Fruit fly (Drosophila melanogaster): ENCODE data around the gene CG13698.
A peak's percentile ranks its signal among the peaks of the same experiment; 100 is the strongest.

Gene CG13698

DNA sequence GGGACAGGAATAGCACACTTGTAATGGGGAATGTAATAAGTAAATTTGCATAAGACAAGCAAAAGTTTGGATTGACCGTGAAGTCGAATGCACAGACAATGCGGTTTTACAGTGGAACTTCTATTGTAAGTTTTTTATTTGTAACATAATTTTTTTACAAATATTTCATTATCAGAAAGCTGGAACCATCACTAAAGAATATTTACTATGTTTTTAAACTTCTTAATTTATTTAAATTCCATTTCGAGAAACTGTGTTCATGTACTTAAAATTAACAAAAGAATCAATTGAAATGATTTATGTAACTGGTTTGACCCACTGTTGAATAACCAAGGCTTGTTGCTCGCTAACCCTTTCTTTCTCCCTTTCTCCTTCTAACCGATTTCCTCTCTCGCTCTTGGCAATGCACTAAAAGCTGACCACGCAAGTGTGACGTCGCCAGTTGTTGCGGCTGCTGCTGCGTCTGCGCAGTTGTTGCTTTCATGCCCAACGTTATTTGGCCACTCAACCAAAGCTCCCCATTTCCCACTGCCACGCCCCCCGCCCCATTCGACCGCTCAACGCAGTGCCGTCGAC is 4.4 kb downstream of the CG13698 start:
- TF ChIP-seq fkh (GFP tag; optimal IDR thresholded peaks at IDR 0.05), result no peak
- TF ChIP-seq Hr4 (GFP tag; optimal IDR thresholded peaks at IDR 0.05), result peak; percentile 20
- no peak for TF ChIP-seq CG4318 (GFP tag; optimal IDR thresholded peaks at IDR 0.05)
- TF ChIP-seq CG6792 (GFP tag; optimal IDR thresholded peaks at IDR 0.05), result no peak
- TF ChIP-seq CG11902 (GFP tag; optimal IDR thresholded peaks at IDR 0.05), result no peak
- peak; percentile 37 for TF ChIP-seq cyc (GFP tag; optimal IDR thresholded peaks at IDR 0.05)
- peak; percentile 50; the same call in 1 of the 2 replicates for TF ChIP-seq CG15336 (GFP tag; IDR thresholded peaks at IDR 0.05)
- TF ChIP-seq vri (GFP tag; optimal IDR thresholded peaks at IDR 0.05), result peak; percentile 1
- peak; percentile 20 for TF ChIP-seq CG31627 (GFP tag; optimal IDR thresholded peaks at IDR 0.05)
- TF ChIP-seq achi (GFP tag; optimal IDR thresholded peaks at IDR 0.05), result peak; percentile 30
- peak; percentile 19 for TF ChIP-seq Eip75B (GFP tag; optimal IDR thresholded peaks at IDR 0.05)
- TF ChIP-seq Gug (GFP tag; IDR thresholded peaks at IDR 0.05), result no peak
- TF ChIP-seq Eip93F (GFP tag; optimal IDR thresholded peaks at IDR 0.05), result no peak
- TF ChIP-seq OdsH (GFP tag; optimal IDR thresholded peaks at IDR 0.05), result peak; percentile 9
- TF ChIP-seq CG3032 (tag; optimal IDR thresholded peaks at IDR 0.05), result peak; percentile 3
- peak; percentile 79 for TF ChIP-seq svp (GFP tag)
- peak; percentile 54 for TF ChIP-seq acj6 (GFP tag; optimal IDR thresholded peaks at IDR 0.05)
- TF ChIP-seq Sox15 (GFP tag; optimal IDR thresholded peaks at IDR 0.05), result no peak
- TF ChIP-seq topi (GFP tag; optimal IDR thresholded peaks at IDR 0.05), result peak; percentile 26
- TF ChIP-seq Sox14 (GFP tag; optimal IDR thresholded peaks at IDR 0.05), result peak; percentile 18
- TF ChIP-seq CG32006 (GFP tag; optimal IDR thresholded peaks at IDR 0.05), result peak; percentile 11
- TF ChIP-seq Sox102F (GFP tag; optimal IDR thresholded peaks at IDR 0.05), result peak; percentile 51
- TF ChIP-seq pdm3 (GFP tag; optimal IDR thresholded peaks at IDR 0.05), result peak; percentile 26
- TF ChIP-seq Ets96B (tag; optimal IDR thresholded peaks at IDR 0.05), result peak; percentile 6
- TF ChIP-seq esn (GFP tag; optimal IDR thresholded peaks at IDR 0.05), result peak; percentile 50
- TF ChIP-seq Smox (GFP tag; optimal IDR thresholded peaks at IDR 0.05), result peak; percentile 65
- peak; percentile 20 for TF ChIP-seq CG6276 (GFP tag; optimal IDR thresholded peaks at IDR 0.05)
- TF ChIP-seq CG8119 (GFP tag; IDR thresholded peaks at IDR 0.05), result peak; percentile 46; the same call in 1 of the 3 replicates
- peak; percentile 14 for TF ChIP-seq CG6854 (GFP tag; optimal IDR thresholded peaks at IDR 0.05)
- no peak for TF ChIP-seq dsx (GFP tag; optimal IDR thresholded peaks at IDR 0.05; ENCODE audit: poor library complexity, severe bottlenecking)
- TF ChIP-seq Hr39 (GFP tag; optimal IDR thresholded peaks at IDR 0.05), result peak; percentile 23
- 0 out of 3 replicates have a peak, but pooled peaks have one; percentile 37 for TF ChIP-seq CG6163 (GFP tag; IDR thresholded peaks at IDR 0.05)
- peak; percentile 59 for TF ChIP-seq Met (GFP tag; optimal IDR thresholded peaks at IDR 0.05)
- peak; percentile 1 for TF ChIP-seq net (GFP tag; optimal IDR thresholded peaks at IDR 0.05)
- TF ChIP-seq CG11762 (GFP tag; optimal IDR thresholded peaks at IDR 0.05; ENCODE audit: insufficient read depth), result no peak
- TF ChIP-seq Eip78C (GFP tag), result peak; percentile 85
- TF ChIP-seq CG10631 (GFP tag; optimal IDR thresholded peaks at IDR 0.05), result peak; percentile 7
- peak; percentile 20 for TF ChIP-seq Blimp-1 (GFP tag; optimal IDR thresholded peaks at IDR 0.05)
- peak; percentile 34 for TF ChIP-seq Ets21C (GFP tag; optimal IDR thresholded peaks at IDR 0.05)
- no peak for TF ChIP-seq fd85E (GFP tag; optimal IDR thresholded peaks at IDR 0.05)
- TF ChIP-seq CG34406 (GFP tag; optimal IDR thresholded peaks at IDR 0.05), result peak; percentile 8
- peak; percentile 50 for TF ChIP-seq lz (GFP tag; optimal IDR thresholded peaks at IDR 0.05)

DNA sequence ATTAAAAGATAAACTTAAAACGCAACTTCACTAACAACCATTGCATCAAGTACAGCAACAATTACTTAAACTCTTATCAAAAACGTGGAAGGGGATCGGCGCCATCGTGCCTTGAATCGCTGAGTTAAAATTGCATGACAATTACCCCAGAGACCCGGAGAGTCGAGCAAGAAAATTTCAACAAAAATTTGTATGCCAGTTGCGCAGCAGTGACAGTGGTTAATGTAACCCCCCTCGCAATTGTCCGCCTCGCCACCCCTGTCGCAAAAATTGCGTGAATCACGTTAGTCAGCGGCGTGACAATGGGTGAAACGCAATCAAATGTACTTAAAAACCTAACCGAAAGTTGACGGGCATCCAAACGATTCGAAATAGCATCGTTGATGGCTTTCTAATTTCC is 6.2 kb downstream of the CG13698 start:
- TF ChIP-seq CG1621 (tag; optimal IDR thresholded peaks at IDR 0.05), result no peak
- peak; percentile 28 for TF ChIP-seq Met (GFP tag; optimal IDR thresholded peaks at IDR 0.05)
- no peak for TF ChIP-seq CG4318 (GFP tag; optimal IDR thresholded peaks at IDR 0.05)
- peak; percentile 16 for TF ChIP-seq Sox14 (GFP tag; optimal IDR thresholded peaks at IDR 0.05)
- TF ChIP-seq fkh (GFP tag; optimal IDR thresholded peaks at IDR 0.05), result no peak
- no peak for TF ChIP-seq Hr38 (GFP tag; optimal IDR thresholded peaks at IDR 0.05)
- peak; percentile 22 for TF ChIP-seq CG3919 (GFP tag; optimal IDR thresholded peaks at IDR 0.05)
- TF ChIP-seq CG8319 (GFP tag; optimal IDR thresholded peaks at IDR 0.05), result no peak
- peak; percentile 31; the same call in 1 of the 2 replicates for TF ChIP-seq CG15336 (GFP tag; IDR thresholded peaks at IDR 0.05)
- peak; percentile 38 for TF ChIP-seq lz (GFP tag; optimal IDR thresholded peaks at IDR 0.05)
- TF ChIP-seq CG7368 (GFP tag; optimal IDR thresholded peaks at IDR 0.05), result peak; percentile 20
- peak; percentile 69 for TF ChIP-seq vri (GFP tag; optimal IDR thresholded peaks at IDR 0.05)
- peak; percentile 26 for TF ChIP-seq achi (GFP tag; optimal IDR thresholded peaks at IDR 0.05)
- peak; percentile 37 for TF ChIP-seq Sox102F (GFP tag; optimal IDR thresholded peaks at IDR 0.05)
- TF ChIP-seq pdm3 (GFP tag; optimal IDR thresholded peaks at IDR 0.05), result peak; percentile 44
- no peak for TF ChIP-seq CG6808 (GFP tag; optimal IDR thresholded peaks at IDR 0.05)
- no peak for TF ChIP-seq Lpt (GFP tag; optimal IDR thresholded peaks at IDR 0.05)
- TF ChIP-seq fd59A (GFP tag; optimal IDR thresholded peaks at IDR 0.05), result no peak
- TF ChIP-seq net (GFP tag; optimal IDR thresholded peaks at IDR 0.05), result no peak
- TF ChIP-seq CG11902 (GFP tag; optimal IDR thresholded peaks at IDR 0.05), result no peak
- no peak for TF ChIP-seq CG8632 (GFP tag; optimal IDR thresholded peaks at IDR 0.05)
- peak; percentile 48 for TF ChIP-seq esn (GFP tag; optimal IDR thresholded peaks at IDR 0.05)

Data from whole organism, prepupa.